Worm (Caenorhabditis elegans) whole organism, L2 larva: ENCODE measurements around the gene mlc-1.

Experiments used
- C34F6.9 ChIP-seq: fragments of 150-350 bp; optimal IDR thresholded peaks from 2 replicates; lab custom pipeline; 2014; ENCODE audit warnings: missing biosample characterization, missing genetic modification characterization
- F13H6.1 ChIP-seq: sonication (generic microtip); optimal IDR thresholded peaks from 2 replicates; lab custom pipeline; 2016; ENCODE audit warnings: missing genetic modification characterization, missing compliant biosample characterization
- R02D3.7 ChIP-seq: fragments of 150-350 bp; optimal IDR thresholded peaks from 2 replicates; lab custom pipeline; 2014; ENCODE audit warnings: missing biosample characterization, missing genetic modification characterization
- Y55F3AM.14 ChIP-seq: fragments of 200-800 bp; sonication (Bioruptor generic); optimal IDR thresholded peaks from 2 replicates; lab custom pipeline; 2018; ENCODE audit warnings: mild to moderate bottlenecking, missing genetic modification characterization, missing compliant biosample characterization
- ZK546.5 ChIP-seq: sonication (generic microtip); optimal IDR thresholded peaks from 2 replicates; lab custom pipeline; 2017; ENCODE audit warnings: missing biosample characterization, missing genetic modification characterization
- alr-1 ChIP-seq: fragments of 150-350 bp; optimal IDR thresholded peaks from 2 replicates; lab custom pipeline; 2014; ENCODE audit warnings: missing biosample characterization, missing genetic modification characterization
- aly-2 ChIP-seq: fragments of 150-350 bp; optimal IDR thresholded peaks from 2 replicates; lab custom pipeline; 2014; ENCODE audit warnings: missing biosample characterization, missing genetic modification characterization
- ama-1 ChIP-seq: fragments of 150-350 bp; optimal IDR thresholded peaks from 2 replicates; lab custom pipeline; 2018; ENCODE audit warnings: inconsistent platforms
- blmp-1 ChIP-seq: sonication (generic microtip); optimal IDR thresholded peaks from 2 replicates; lab custom pipeline; 2017; ENCODE audit warnings: missing genetic modification characterization, mild to moderate bottlenecking, missing compliant biosample characterization, antibody characterized with exemption, moderate library complexity; ENCODE audit not compliant: insufficient read depth
- ceh-16 ChIP-seq: fragments of 150-350 bp; optimal IDR thresholded peaks from 2 replicates; lab custom pipeline; 2014; ENCODE audit warnings: missing biosample characterization, missing genetic modification characterization
- ceh-82 ChIP-seq: fragments of 150-350 bp; optimal IDR thresholded peaks from 2 replicates; lab custom pipeline; 2014; ENCODE audit warnings: missing biosample characterization, missing genetic modification characterization
- crh-2 ChIP-seq: sonication (generic microtip); optimal IDR thresholded peaks from 2 replicates; lab custom pipeline; 2017; ENCODE audit warnings: missing biosample characterization, missing genetic modification characterization
- dmd-4 ChIP-seq: sonication (generic microtip); optimal IDR thresholded peaks from 2 replicates; lab custom pipeline; 2017; ENCODE audit warnings: missing biosample characterization, missing genetic modification characterization
- egl-27 ChIP-seq: sonication (generic microtip); optimal IDR thresholded peaks from 3 replicates; lab custom pipeline; 2017; ENCODE audit warnings: missing biosample characterization, missing genetic modification reagents, missing genetic modification characterization
- elt-1 ChIP-seq: fragments of 150-350 bp; optimal IDR thresholded peaks from 2 replicates; lab custom pipeline; 2014; ENCODE audit warnings: missing biosample characterization, missing genetic modification characterization
- elt-3 ChIP-seq: sonication (generic microtip); optimal IDR thresholded peaks from 2 replicates; lab custom pipeline; 2017; ENCODE audit warnings: missing biosample characterization, missing genetic modification characterization
- fos-1 ChIP-seq: fragments of 150-350 bp; optimal IDR thresholded peaks from 2 replicates; lab custom pipeline; 2014; ENCODE audit warnings: missing biosample characterization, missing genetic modification characterization
- gmeb-1 ChIP-seq: fragments of 150-350 bp; optimal IDR thresholded peaks from 2 replicates; lab custom pipeline; 2014; ENCODE audit warnings: missing biosample characterization, missing genetic modification characterization
- lin-11 ChIP-seq: fragments of 150-350 bp; sonication (generic microtip); optimal IDR thresholded peaks from 2 replicates; lab custom pipeline; 2014; ENCODE audit warnings: missing biosample characterization, missing genetic modification characterization, inconsistent platforms, mixed read lengths
- lin-13 ChIP-seq: fragments of 150-350 bp; optimal IDR thresholded peaks from 2 replicates; lab custom pipeline; 2014; ENCODE audit warnings: missing biosample characterization, missing genetic modification reagents, missing genetic modification characterization
- lin-39 ChIP-seq: fragments of 150-350 bp; optimal IDR thresholded peaks from 2 replicates; lab custom pipeline; 2014; ENCODE audit warnings: missing biosample characterization, missing genetic modification reagents, missing genetic modification characterization
- lsy-2 ChIP-seq, 2 experiments: fragments of 150-350 bp in 1 of 2; sonication (generic microtip) in 1 of 2; optimal IDR thresholded peaks; 2 replicates each; lab custom pipeline; 2014 to 2017; ENCODE audit warnings: missing biosample characterization in 2 of 2, missing genetic modification characterization in 2 of 2
- mab-5 ChIP-seq: fragments of 150-350 bp; optimal IDR thresholded peaks from 2 replicates; lab custom pipeline; 2014; ENCODE audit warnings: missing biosample characterization, missing genetic modification characterization
- mbf-1 ChIP-seq: sonication (generic microtip); optimal IDR thresholded peaks from 2 replicates; lab custom pipeline; 2017; ENCODE audit warnings: missing biosample characterization, missing genetic modification characterization
- mdl-1 ChIP-seq, 2 experiments: fragments of 150-350 bp in 1 of 2; sonication (generic microtip) in 1 of 2; optimal IDR thresholded peaks; 2 replicates each; lab custom pipeline; 2017; ENCODE audit warnings: missing biosample characterization in 2 of 2, missing genetic modification characterization in 2 of 2
- nhr-10 ChIP-seq: sonication (generic microtip); optimal IDR thresholded peaks from 2 replicates; lab custom pipeline; 2017; ENCODE audit warnings: missing biosample characterization, missing genetic modification characterization
- nhr-11 ChIP-seq: fragments of 150-350 bp; optimal IDR thresholded peaks from 2 replicates; lab custom pipeline; 2014; ENCODE audit warnings: missing biosample characterization, missing genetic modification characterization
- nhr-12 ChIP-seq: fragments of 150-350 bp; optimal IDR thresholded peaks from 2 replicates; lab custom pipeline; 2014; ENCODE audit warnings: missing biosample characterization, missing genetic modification characterization
- nhr-129 ChIP-seq: fragments of 150-350 bp; optimal IDR thresholded peaks from 2 replicates; lab custom pipeline; 2014; ENCODE audit warnings: missing biosample characterization, missing genetic modification characterization
- nhr-21 ChIP-seq: fragments of 150-350 bp; optimal IDR thresholded peaks from 2 replicates; lab custom pipeline; 2014; ENCODE audit warnings: missing biosample characterization, missing genetic modification characterization
- nhr-23 ChIP-seq: fragments of 150-350 bp; optimal IDR thresholded peaks from 2 replicates; lab custom pipeline; 2014; ENCODE audit warnings: missing biosample characterization, missing genetic modification reagents, missing genetic modification characterization
- nhr-237 ChIP-seq: fragments of 150-350 bp; optimal IDR thresholded peaks from 2 replicates; lab custom pipeline; 2014; ENCODE audit warnings: missing biosample characterization, missing genetic modification characterization
- nhr-25 ChIP-seq: fragments of 150-350 bp; sonication (generic microtip); optimal IDR thresholded peaks from 3 replicates; lab custom pipeline; 2014; ENCODE audit warnings: missing biosample characterization, missing genetic modification characterization
- nhr-6 ChIP-seq: fragments of 150-350 bp; optimal IDR thresholded peaks from 2 replicates; lab custom pipeline; 2014; ENCODE audit warnings: missing biosample characterization, missing genetic modification characterization
- nhr-77 ChIP-seq: fragments of 150-350 bp; optimal IDR thresholded peaks from 2 replicates; lab custom pipeline; 2014; ENCODE audit warnings: missing biosample characterization, missing genetic modification characterization
- peb-1 ChIP-seq: fragments of 150-350 bp; optimal IDR thresholded peaks from 2 replicates; lab custom pipeline; 2014; ENCODE audit warnings: missing biosample characterization, missing genetic modification characterization
- sem-4 ChIP-seq: fragments of 150-350 bp; optimal IDR thresholded peaks from 2 replicates; lab custom pipeline; 2014; ENCODE audit warnings: missing biosample characterization, missing genetic modification reagents, missing genetic modification characterization
- skn-1 ChIP-seq: sonication (generic microtip); optimal IDR thresholded peaks from 2 replicates; lab custom pipeline; 2017; ENCODE audit warnings: missing biosample characterization, missing genetic modification characterization
- sma-3 ChIP-seq: sonication (generic microtip); optimal IDR thresholded peaks from 2 replicates; lab custom pipeline; 2016; ENCODE audit warnings: missing genetic modification reagents, missing genetic modification characterization, missing compliant biosample characterization
- sma-9 ChIP-seq, 2 experiments: fragments of 150-350 bp in 1 of 2; sonication (generic microtip) in 1 of 2; optimal IDR thresholded peaks; 2 replicates each; lab custom pipeline; 2014 to 2016; ENCODE audit warnings: missing genetic modification characterization in 2 of 2, mild to moderate bottlenecking in 1 of 2, missing biosample characterization in 1 of 2, missing compliant biosample characterization in 1 of 2, missing genetic modification reagents in 1 of 2, moderate library complexity in 1 of 2
- snpc-4 ChIP-seq: fragments of 150-350 bp; optimal IDR thresholded peaks from 2 replicates; lab custom pipeline; 2014; ENCODE audit warnings: missing biosample characterization, missing genetic modification characterization
- unc-39 ChIP-seq: fragments of 150-350 bp; optimal IDR thresholded peaks from 2 replicates; lab custom pipeline; 2014; ENCODE audit warnings: missing biosample characterization, missing genetic modification characterization
- unc-55 ChIP-seq: fragments of 150-350 bp; sonication (generic microtip); optimal IDR thresholded peaks from 3 replicates; lab custom pipeline; 2014; ENCODE audit warnings: missing biosample characterization, missing genetic modification reagents, missing genetic modification characterization
- unc-62 ChIP-seq: fragments of 150-350 bp; optimal IDR thresholded peaks from 2 replicates; lab custom pipeline; 2014; ENCODE audit warnings: missing biosample characterization, missing genetic modification reagents, missing genetic modification characterization
- zag-1 ChIP-seq: fragments of 150-350 bp; optimal IDR thresholded peaks from 2 replicates; lab custom pipeline; 2014; ENCODE audit warnings: missing biosample characterization, missing genetic modification characterization
- ztf-1 ChIP-seq: fragments of 200-800 bp; sonication (Bioruptor generic); conservative IDR thresholded peaks from 2 replicates; pipeline ENCODE4 v1.3.6; 2022; ENCODE audit warnings: missing genetic modification characterization, missing compliant biosample characterization
- ztf-11 ChIP-seq: sonication (generic microtip); optimal IDR thresholded peaks from 2 replicates; lab custom pipeline; 2017; ENCODE audit warnings: missing biosample characterization, missing genetic modification characterization
- ztf-4 ChIP-seq: fragments of 150-350 bp; optimal IDR thresholded peaks from 2 replicates; lab custom pipeline; 2014; ENCODE audit warnings: missing biosample characterization, missing genetic modification characterization

mlc-1 gene

DNA sequence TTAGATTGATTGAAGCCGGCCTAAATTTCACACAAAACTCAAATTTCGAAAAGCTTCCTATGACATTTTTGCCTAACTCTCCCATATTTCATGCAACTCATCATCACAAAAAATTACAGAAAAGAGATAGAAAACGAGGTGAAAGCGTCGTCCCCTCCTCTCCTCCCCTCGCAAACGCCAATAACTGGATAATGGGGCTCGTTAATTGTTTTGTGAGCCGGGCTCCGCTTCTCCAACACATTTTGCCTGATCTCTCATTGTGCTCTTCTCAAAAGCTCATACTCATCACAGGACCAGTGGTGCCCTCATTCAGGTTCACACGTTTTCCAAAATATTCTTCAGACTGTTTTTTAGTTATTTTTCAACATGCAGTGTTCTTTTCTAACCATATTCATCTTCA is 30.2 kb upstream of the mlc-1 start, which contains the start of gene pbo-6:
Gene pbo-6 (plus strand): TSS at position 240 of the 400 bp plus-strand sequence.
- no peak for TF ChIP-seq nhr-21 (tag; lab: Kevin White, UChicago)
- no peak for TF ChIP-seq lin-13 (GFP tag; lab: Kevin White, UChicago)
- no peak for TF ChIP-seq unc-62 (GFP tag; lab: Kevin White, UChicago)
- TF ChIP-seq elt-3 (tag; lab: Kevin White, UChicago), result no peak
- no peak for TF ChIP-seq dmd-4 (tag; lab: Kevin White, UChicago)
- TF ChIP-seq aly-2 (tag; lab: Kevin White, UChicago), result no peak
- TF ChIP-seq ztf-1 (GFP tag; lab: Robert Waterston, UW), result no peak
- TF ChIP-seq sma-9 (GFP tag; optimal IDR thresholded peaks at IDR 0.05; lab: Kevin White, UChicago), result no peak
- no peak for TF ChIP-seq sma-9 (tag; optimal IDR thresholded peaks at IDR 0.05; lab: Kevin White, UChicago)
- no peak for TF ChIP-seq zag-1
- no peak for TF ChIP-seq nhr-129 (tag; lab: Kevin White, UChicago)
- no peak for TF ChIP-seq lin-39 (tag; lab: Kevin White, UChicago)
- no peak for TF ChIP-seq sem-4 (tag; lab: Kevin White, UChicago)
- TF ChIP-seq nhr-23 (tag; lab: Kevin White, UChicago), result no peak
- TF ChIP-seq skn-1, result no peak
- no peak for TF ChIP-seq mab-5 (tag; lab: Kevin White, UChicago)
- no peak for TF ChIP-seq Y55F3AM.14 (GFP tag; lab: Kevin White, UChicago)
- TF ChIP-seq ceh-16 (tag; lab: Kevin White, UChicago), result no peak
- no peak for TF ChIP-seq lsy-2 (tag; optimal IDR thresholded peaks at IDR 0.05; lab: Kevin White, UChicago)

DNA sequence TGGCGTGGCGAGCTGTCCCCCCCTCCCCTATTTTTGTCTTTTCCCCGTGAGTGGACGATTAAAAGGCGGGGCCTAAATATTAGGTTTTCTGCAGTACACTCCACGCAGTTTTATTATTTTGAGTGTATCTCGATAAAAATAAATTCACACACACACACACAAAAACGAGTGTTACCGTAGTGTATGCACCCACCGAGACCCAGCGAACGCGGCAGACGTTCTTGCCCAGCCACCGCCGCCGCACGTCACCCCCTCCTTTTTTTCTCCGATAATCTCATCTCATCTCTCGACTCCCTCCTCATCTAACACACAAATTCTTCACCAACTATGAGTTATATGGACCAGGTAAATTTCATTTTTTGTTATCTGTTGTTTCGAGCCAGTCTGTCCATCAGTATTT is 24.8 kb upstream of the mlc-1 start, which contains the start of gene fubl-3:
Gene fubl-3 (plus strand): TSS at position 212 of the 400 bp plus-strand sequence.
- TF ChIP-seq nhr-10 (tag; lab: Kevin White, UChicago) (no peak), sma-9 (GFP tag; optimal IDR thresholded peaks at IDR 0.05; lab: Kevin White, UChicago) (no peak), sma-9 (tag; optimal IDR thresholded peaks at IDR 0.05; lab: Kevin White, UChicago) (no peak), crh-2 (tag; lab: Kevin White, UChicago) (no peak), elt-1 (tag; lab: Kevin White, UChicago) (no peak), mbf-1 (tag; lab: Kevin White, UChicago) (no peak), ama-1 (lab: Kevin White, UChicago) (no peak), nhr-11 (tag; lab: Kevin White, UChicago) (no peak), gmeb-1 (tag; lab: Kevin White, UChicago) (no peak), lin-13 (GFP tag; lab: Kevin White, UChicago) (no peak), nhr-25 (tag; lab: Kevin White, UChicago) (no peak), mab-5 (tag; lab: Kevin White, UChicago) (no peak), sem-4 (tag; lab: Kevin White, UChicago) (no peak), snpc-4 (tag; lab: Kevin White, UChicago) (peak; percentile 63), unc-62 (GFP tag; lab: Kevin White, UChicago) (no peak), C34F6.9 (tag; lab: Kevin White, UChicago) (peak; percentile 32), ztf-4 (tag; lab: Kevin White, UChicago) (no peak), sma-3 (GFP tag; lab: Kevin White, UChicago) (peak; percentile 16), ceh-16 (tag; lab: Kevin White, UChicago) (peak; percentile 60), nhr-23 (tag; lab: Kevin White, UChicago) (no peak), nhr-129 (tag; lab: Kevin White, UChicago) (peak; percentile 46), ceh-82 (tag; lab: Kevin White, UChicago) (no peak), nhr-237 (no peak), nhr-12 (tag; lab: Kevin White, UChicago) (no peak), fos-1 (tag; lab: Kevin White, UChicago) (peak; percentile 25), nhr-21 (tag; lab: Kevin White, UChicago) (no peak), skn-1 (no peak), Y55F3AM.14 (GFP tag; lab: Kevin White, UChicago) (no peak), ZK546.5 (no peak), peb-1 (tag; lab: Kevin White, UChicago) (no peak), dmd-4 (tag; lab: Kevin White, UChicago) (no peak), lsy-2 (tag; optimal IDR thresholded peaks at IDR 0.05; lab: Kevin White, UChicago) (peak; percentile 53 to 94), lin-39 (tag; lab: Kevin White, UChicago) (no peak), alr-1 (tag; lab: Kevin White, UChicago) (no peak), elt-3 (tag; lab: Kevin White, UChicago) (no peak), lin-11 (tag; lab: Kevin White, UChicago) (peak; percentile 16), F13H6.1 (tag; lab: Kevin White, UChicago) (peak; percentile 38), blmp-1 (tag; lab: Kevin White, UChicago) (no peak), zag-1 (no peak), unc-55 (peak; percentile 61), ztf-11 (tag; lab: Kevin White, UChicago) (no peak), nhr-6 (tag; lab: Kevin White, UChicago) (no peak), ztf-1 (GFP tag; lab: Robert Waterston, UW) (no peak), nhr-77 (tag; lab: Kevin White, UChicago) (no peak), R02D3.7 (tag; lab: Kevin White, UChicago) (no peak), mdl-1 (tag; optimal IDR thresholded peaks at IDR 0.05; lab: Kevin White, UChicago) (no peak), unc-39 (tag; lab: Kevin White, UChicago) (no peak), aly-2 (tag; lab: Kevin White, UChicago) (no peak), egl-27 (tag; lab: Kevin White, UChicago) (no peak)
